Worm (Caenorhabditis elegans) whole organism, midembryonic: Measurements from ENCODE around the gene srw-145.

Experiments used
- cog-1 ChIP-seq: sonication (generic microtip); optimal IDR thresholded peaks from 2 replicates; lab custom pipeline; 2016; ENCODE audit warnings: missing genetic modification characterization, missing compliant biosample characterization
- flt-1 ChIP-seq: fragments of 200-800 bp; sonication (Bioruptor generic); IDR thresholded peaks from 2 replicates; pipeline ENCODE4 v1.3.6; 2022; ENCODE audit warnings: missing genetic modification characterization, missing compliant biosample characterization
- klf-2 ChIP-seq: fragments of 200-800 bp; sonication (Bioruptor generic); conservative IDR thresholded peaks from 2 replicates; pipeline ENCODE4 v1.3.6; 2022; ENCODE audit warnings: missing genetic modification reagents, missing genetic modification characterization, missing compliant biosample characterization
- med-1 ChIP-seq: sonication (generic microtip); optimal IDR thresholded peaks from 2 replicates; lab custom pipeline; 2017; ENCODE audit warnings: missing genetic modification characterization, mild to moderate bottlenecking, missing compliant biosample characterization, antibody characterized with exemption, missing genetic modification reagents; ENCODE audit not compliant: insufficient read depth
- ref-1 ChIP-seq: fragments of 200-800 bp; sonication (Bioruptor generic); conservative IDR thresholded peaks from 2 replicates; pipeline ENCODE4 v1.3.6; 2022; ENCODE audit warnings: missing genetic modification reagents, missing genetic modification characterization, missing compliant biosample characterization
- ztf-23 ChIP-seq: fragments of 200-800 bp; sonication (Bioruptor generic); IDR thresholded peaks from 2 replicates; pipeline ENCODE4 v1.3.6; 2022; ENCODE audit warnings: missing genetic modification reagents, missing genetic modification characterization, missing compliant biosample characterization

DNA sequence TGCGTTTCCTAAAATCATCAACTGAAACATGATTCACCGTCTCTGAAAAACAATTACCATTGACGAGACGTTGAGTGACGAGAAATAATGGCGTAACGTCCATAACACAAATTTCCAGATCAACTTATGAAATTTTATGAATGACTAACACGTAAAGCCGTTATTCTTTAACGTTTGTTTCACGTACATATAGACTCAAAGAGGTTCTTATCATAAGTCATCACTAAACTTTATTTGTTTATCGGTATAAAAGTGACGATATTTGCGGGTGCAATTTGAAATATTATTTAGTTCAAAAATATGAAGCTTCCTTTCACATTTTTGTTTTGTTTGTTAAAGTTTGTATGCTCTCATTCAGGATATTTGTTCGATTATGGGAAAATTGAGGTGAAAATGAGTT, 37.7 kb upstream of the srw-145 start, which contains the start of gene oac-3:
- TF ChIP-seq klf-2 (GFP tag; lab: Robert Waterston, UW) (no peak), ref-1 (no peak), med-1 (GFP tag; lab: Kevin White, UChicago) (no peak), flt-1 (GFP tag; lab: Robert Waterston, UW) (no peak), ztf-23 (GFP tag; lab: Robert Waterston, UW) (no peak), cog-1 (tag; lab: Kevin White, UChicago) (no peak)
